Worm (Caenorhabditis elegans) whole organism, early embryonic: ENCODE data around the gene K01D12.10.

Source experiments
- B0310.2 ChIP-seq: sonication (generic microtip); optimal IDR thresholded peaks from 2 replicates; lab custom pipeline; 2016; ENCODE audit warnings: mild to moderate bottlenecking, missing genetic modification characterization, missing compliant biosample characterization
- F13C5.2 ChIP-seq: sonication (generic microtip); optimal IDR thresholded peaks from 2 replicates; lab custom pipeline; 2017; ENCODE audit warnings: mild to moderate bottlenecking, missing genetic modification characterization, inconsistent platforms, missing compliant biosample characterization
- aly-1 ChIP-seq: sonication (generic microtip); optimal IDR thresholded peaks from 2 replicates; lab custom pipeline; 2016; ENCODE audit warnings: missing genetic modification characterization, missing compliant biosample characterization
- ama-1 ChIP-seq: fragments of 150-350 bp; optimal IDR thresholded peaks from 2 replicates; lab custom pipeline; 2014
- ceh-13 ChIP-seq: fragments of 200-800 bp; sonication (Bioruptor generic); optimal IDR thresholded peaks from 2 replicates; lab custom pipeline; 2018; ENCODE audit warnings: mild to moderate bottlenecking, missing genetic modification characterization, missing compliant biosample characterization
- ceh-36 ChIP-seq: sonication (generic microtip); optimal IDR thresholded peaks from 2 replicates; lab custom pipeline; 2016; ENCODE audit warnings: missing genetic modification characterization, inconsistent platforms, missing compliant biosample characterization
- ets-7 ChIP-seq: sonication (generic microtip); optimal IDR thresholded peaks from 2 replicates; lab custom pipeline; 2016; ENCODE audit warnings: missing genotype, missing genetic modification characterization, missing compliant biosample characterization
- flt-1 ChIP-seq: fragments of 200-800 bp; sonication (Bioruptor generic); IDR thresholded peaks from 2 replicates; pipeline ENCODE4 v1.3.6; 2022; ENCODE audit warnings: missing genetic modification characterization, missing compliant biosample characterization
- hmbx-1 ChIP-seq: sonication (generic microtip); optimal IDR thresholded peaks from 2 replicates; lab custom pipeline; 2016; ENCODE audit warnings: mild to moderate bottlenecking, missing genetic modification characterization, missing compliant biosample characterization
- hmg-4 ChIP-seq: fragments of 200-800 bp; sonication (Bioruptor generic); optimal IDR thresholded peaks from 2 replicates; lab custom pipeline; 2018; ENCODE audit warnings: mild to moderate bottlenecking, missing genetic modification characterization, missing compliant biosample characterization
- hnd-1 ChIP-seq: sonication (generic microtip); optimal IDR thresholded peaks from 2 replicates; lab custom pipeline; 2016; ENCODE audit warnings: missing genetic modification characterization, missing compliant biosample characterization
- pes-1 ChIP-seq: fragments of 200-800 bp; sonication (Bioruptor generic); IDR thresholded peaks from 2 replicates; pipeline ENCODE4 v1.3.6; 2022; ENCODE audit warnings: missing genetic modification reagents, missing genetic modification characterization, missing compliant biosample characterization
- scrt-1 ChIP-seq: fragments of 200-800 bp; sonication (Bioruptor generic); IDR thresholded peaks from 2 replicates; pipeline ENCODE4 v1.3.6; 2022; ENCODE audit warnings: missing genetic modification characterization, missing compliant biosample characterization
- sea-1 ChIP-seq: fragments of 200-800 bp; sonication (Bioruptor generic); conservative IDR thresholded peaks from 2 replicates; pipeline ENCODE4 v1.3.6; 2022; ENCODE audit warnings: missing genetic modification characterization, missing compliant biosample characterization
- tbx-11 ChIP-seq: fragments of 200-800 bp; sonication (Bioruptor generic); IDR thresholded peaks from 2 replicates; pipeline ENCODE4 v1.3.6; 2022; ENCODE audit warnings: missing genetic modification characterization, missing compliant biosample characterization
- tbx-37 ChIP-seq: fragments of 200-800 bp; sonication (Bioruptor generic); conservative IDR thresholded peaks from 2 replicates; pipeline ENCODE4 v1.3.6; 2022; ENCODE audit warnings: missing genetic modification reagents, missing genetic modification characterization, missing compliant biosample characterization
- tra-4 ChIP-seq: sonication (generic microtip); optimal IDR thresholded peaks from 2 replicates; lab custom pipeline; 2017; ENCODE audit warnings: missing genetic modification characterization, missing compliant biosample characterization

Gene K01D12.10

ce11 chrV:12449902-12450301 is 43.9 kb downstream of the K01D12.10 start, which contains the start of gene C54D10.10:
C54D10.10 (minus strand) TSS chrV:12450002.
- TF ChIP-seq ceh-13 (no peak), ceh-36 (tag; lab: Kevin White, UChicago) (no peak), ama-1 (lab: Kevin White, UChicago) (no peak), flt-1 (GFP tag; lab: Robert Waterston, UW) (no peak), pes-1 (GFP tag; lab: Robert Waterston, UW) (no peak), tbx-37 (no peak), F13C5.2 (tag; lab: Kevin White, UChicago) (no peak), tra-4 (tag; lab: Kevin White, UChicago) (no peak), scrt-1 (no peak), hnd-1 (tag; lab: Kevin White, UChicago) (no peak), tbx-11 (no peak), hmg-4 (GFP tag; lab: Kevin White, UChicago) (no peak), ets-7 (tag; lab: Kevin White, UChicago) (no peak), sea-1 (no peak), hmbx-1 (no peak), B0310.2 (tag; lab: Kevin White, UChicago) (no peak)

DNA sequence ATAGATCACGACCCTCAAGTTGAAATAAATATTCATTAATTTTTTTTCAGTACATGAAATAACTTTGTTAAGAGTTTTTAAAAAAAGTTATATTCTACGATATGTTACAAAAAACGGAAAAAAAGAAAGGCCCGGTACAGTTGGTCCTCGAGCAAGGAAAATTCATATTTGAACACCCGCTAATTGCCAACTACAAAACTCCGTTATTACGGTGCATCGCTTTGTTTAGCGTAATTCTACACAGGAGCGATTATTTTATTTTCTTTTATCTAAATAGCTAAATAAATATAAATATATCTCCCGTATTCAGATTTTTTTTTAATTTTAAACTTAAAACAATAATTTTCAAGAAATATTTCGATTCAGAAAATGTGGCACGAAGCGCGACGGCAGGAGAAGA is 44.4 kb downstream of the K01D12.10 start, which contains the start of gene F28C1.1:
TSS of gene F28C1.1 (plus strand) at position 365 of the 400 bp plus-strand sequence.
- TF ChIP-seq tbx-11: no peak
- no peak for TF ChIP-seq tra-4 (tag; lab: Kevin White, UChicago)
- no peak for TF ChIP-seq hmbx-1
- no peak for TF ChIP-seq B0310.2 (tag; lab: Kevin White, UChicago)
- TF ChIP-seq tbx-37: no peak
- no peak for TF ChIP-seq ceh-36 (tag; lab: Kevin White, UChicago)
- TF ChIP-seq hmg-4 (GFP tag; lab: Kevin White, UChicago): no peak
- peak; percentile 17 for TF ChIP-seq F13C5.2 (tag; lab: Kevin White, UChicago)

- no peak for TF ChIP-seq F13C5.2 (tag; lab: Kevin White, UChicago)
- no peak for TF ChIP-seq pes-1 (GFP tag; lab: Robert Waterston, UW)
- TF ChIP-seq ama-1 (lab: Kevin White, UChicago): no peak
- no peak for TF ChIP-seq tbx-37
- no peak for TF ChIP-seq tbx-11
- no peak for TF ChIP-seq tra-4 (tag; lab: Kevin White, UChicago)
- no peak for TF ChIP-seq hnd-1 (tag; lab: Kevin White, UChicago)
- TF ChIP-seq ceh-13: no peak
- no peak for TF ChIP-seq sea-1
- no peak for TF ChIP-seq ets-7 (tag; lab: Kevin White, UChicago)
- no peak for TF ChIP-seq flt-1 (GFP tag; lab: Robert Waterston, UW)
- no peak for TF ChIP-seq B0310.2 (tag; lab: Kevin White, UChicago)
- TF ChIP-seq aly-1 (tag; lab: Kevin White, UChicago): no peak
Measured at ce11 chrV:12455695-12456094, 49.7 kb downstream of the K01D12.10 start.
